Fruit fly (Drosophila melanogaster) whole organism, embryonic: ENCODE data around the gene CG32117.

Source experiments
- BEAF-32 ChIP-seq: fragments of 200-800 bp; sonication (Bioruptor generic); optimal IDR thresholded peaks from 3 replicates; lab custom pipeline; 2017; ENCODE audit warnings: missing biosample characterization, missing genetic modification characterization, mild to moderate bottlenecking, moderate library complexity, missing genetic modification reagents
- CG10979 ChIP-seq: fragments of 200-800 bp; sonication (Bioruptor generic); optimal IDR thresholded peaks from 2 replicates; lab custom pipeline; 2018; ENCODE audit warnings: missing biosample characterization, mild to moderate bottlenecking, missing genetic modification characterization, moderate library complexity
- CG12391 ChIP-seq: fragments of 200-800 bp; sonication (Bioruptor generic); optimal IDR thresholded peaks from 3 replicates; lab custom pipeline; 2018; ENCODE audit warnings: missing biosample characterization, mild to moderate bottlenecking, missing genetic modification characterization, moderate library complexity
- CG14014 ChIP-seq: fragments of 200-800 bp; sonication (Bioruptor generic); IDR thresholded peaks from 2 replicates; pipeline ENCODE4 v1.3.6; 2022; ENCODE audit warnings: missing biosample characterization, missing genetic modification characterization
- CG15011 ChIP-seq: fragments of 200-800 bp; sonication (Bioruptor generic); optimal IDR thresholded peaks from 3 replicates; lab custom pipeline; 2018; ENCODE audit warnings: missing biosample characterization, mild to moderate bottlenecking, missing genetic modification characterization
- CG15601 ChIP-seq: fragments of 200-800 bp; sonication (Bioruptor generic); optimal IDR thresholded peaks from 3 replicates; lab custom pipeline; 2019; ENCODE audit warnings: missing biosample characterization, mild to moderate bottlenecking, missing genetic modification characterization, moderate library complexity
- CG18599 ChIP-seq: fragments of 200-800 bp; sonication (Bioruptor generic); optimal IDR thresholded peaks from 3 replicates; lab custom pipeline; 2017; ENCODE audit warnings: missing biosample characterization, missing genetic modification characterization, mild to moderate bottlenecking, moderate library complexity, missing genetic modification reagents
- CG2678 ChIP-seq: fragments of 200-800 bp; sonication (Bioruptor generic); optimal IDR thresholded peaks from 3 replicates; lab custom pipeline; 2019; ENCODE audit warnings: missing biosample characterization, mild to moderate bottlenecking, missing genetic modification characterization, moderate library complexity
- CG3065 ChIP-seq: fragments of 200-800 bp; sonication (Bioruptor generic); optimal IDR thresholded peaks from 2 replicates; lab custom pipeline; 2016; ENCODE audit warnings: missing biosample characterization, missing genetic modification characterization
- CG4707 ChIP-seq: fragments of 200-800 bp; sonication (Bioruptor generic); optimal IDR thresholded peaks from 2 replicates; lab custom pipeline; 2018; ENCODE audit warnings: missing biosample characterization, mild to moderate bottlenecking, missing genetic modification characterization, moderate library complexity
- CG8089 ChIP-seq: fragments of 200-800 bp; sonication (Bioruptor generic); optimal IDR thresholded peaks from 3 replicates; lab custom pipeline; 2016; ENCODE audit warnings: missing biosample characterization, missing genetic modification characterization
- CG8290 ChIP-seq, 3 experiments: fragments of 200-800 bp; sonication (Bioruptor generic); optimal IDR thresholded peaks; 2 replicates each; lab custom pipeline; 2016 to 2019; ENCODE audit warnings: missing biosample characterization in 3 of 3, missing genetic modification characterization in 3 of 3, mild to moderate bottlenecking in 2 of 3, moderate library complexity in 1 of 3
- D19B ChIP-seq: fragments of 200-800 bp; sonication (Bioruptor generic); optimal IDR thresholded peaks from 2 replicates; lab custom pipeline; 2017; ENCODE audit warnings: missing biosample characterization, mild to moderate bottlenecking, missing genetic modification characterization
- Dfd ChIP-seq, 2 experiments: fragments of >200 bp; optimal IDR thresholded peaks; 2 replicates each; lab custom pipeline; 2017; ENCODE audit warnings: missing biosample characterization in 2 of 2, missing genetic modification characterization in 2 of 2
- Dp ChIP-seq: fragments of 200-800 bp; sonication (Bioruptor generic); optimal IDR thresholded peaks from 2 replicates; lab custom pipeline; 2018; ENCODE audit warnings: missing biosample characterization, mild to moderate bottlenecking, missing genetic modification characterization, moderate library complexity
- Drgx ChIP-seq: fragments of 200-800 bp; sonication (Bioruptor generic); IDR thresholded peaks from 2 replicates; pipeline ENCODE4 v1.3.6; 2022; ENCODE audit warnings: missing biosample characterization, missing genetic modification characterization
- H2.0 ChIP-seq: fragments of 200-800 bp; sonication (Bioruptor generic); IDR thresholded peaks from 2 replicates; pipeline ENCODE4 v1.3.6; 2022; ENCODE audit warnings: missing biosample characterization, missing genetic modification characterization
- Kr ChIP-seq: fragments of 200-800 bp; sonication (Bioruptor generic); optimal IDR thresholded peaks from 2 replicates; lab custom pipeline; 2017; ENCODE audit warnings: missing biosample characterization, mild to moderate bottlenecking, missing genetic modification characterization
- Mrtf ChIP-seq: fragments of 200-800 bp; sonication (Bioruptor generic); IDR thresholded peaks from 3 replicates; pipeline ENCODE4 v1.3.6; 2022; ENCODE audit warnings: missing biosample characterization, missing genetic modification characterization
- NFAT ChIP-seq: fragments of 200-800 bp; sonication (Bioruptor generic); IDR thresholded peaks from 2 replicates; pipeline ENCODE4 v1.3.6; 2022; ENCODE audit warnings: missing biosample characterization, missing genetic modification characterization
- PHDP ChIP-seq: fragments of 200-800 bp; sonication (Bioruptor generic); optimal IDR thresholded peaks from 3 replicates; lab custom pipeline; 2018; ENCODE audit warnings: missing biosample characterization, mild to moderate bottlenecking, missing genetic modification characterization, moderate library complexity
- bigmax ChIP-seq: fragments of 200-800 bp; sonication (Bioruptor generic); optimal IDR thresholded peaks from 2 replicates; lab custom pipeline; 2018; ENCODE audit warnings: missing biosample characterization, mild to moderate bottlenecking, missing genetic modification characterization
- cg ChIP-seq: fragments of 200-800 bp; sonication (Bioruptor generic); optimal IDR thresholded peaks from 3 replicates; lab custom pipeline; 2019; ENCODE audit warnings: missing biosample characterization, mild to moderate bottlenecking, missing genetic modification characterization, moderate library complexity
- chif ChIP-seq, 2 experiments: fragments of 200-800 bp; sonication (Bioruptor generic); optimal IDR thresholded peaks; 3 replicates each; lab custom pipeline; 2016; ENCODE audit warnings: missing biosample characterization in 2 of 2, missing genetic modification characterization in 2 of 2
- chinmo ChIP-seq: fragments of 200-800 bp; sonication (Bioruptor generic); IDR thresholded peaks from 4 replicates; pipeline ENCODE4 v1.3.6; 2022; ENCODE audit warnings: missing biosample characterization, missing genetic modification characterization; ENCODE audit not compliant: partially characterized antibody
- crol ChIP-seq: fragments of 200-800 bp; sonication (Bioruptor generic); IDR thresholded peaks from 2 replicates; pipeline ENCODE4 v1.3.6; 2022; ENCODE audit warnings: missing biosample characterization, missing genetic modification characterization
- crp ChIP-seq, 2 experiments: fragments of 200-800 bp; sonication (Bioruptor generic); optimal IDR thresholded peaks; 2 replicates in 1 of 2; 3 replicates in 1 of 2; lab custom pipeline; 2017; ENCODE audit warnings: missing biosample characterization in 2 of 2, missing genetic modification characterization in 2 of 2, mild to moderate bottlenecking in 1 of 2, moderate library complexity in 1 of 2
- cwo ChIP-seq: fragments of 200-800 bp; sonication (Bioruptor generic); optimal IDR thresholded peaks from 3 replicates; lab custom pipeline; 2017; ENCODE audit warnings: missing biosample characterization, missing genetic modification characterization, mild to moderate bottlenecking, moderate library complexity, missing genetic modification reagents
- gem ChIP-seq: fragments of 200-800 bp; sonication (Bioruptor generic); optimal IDR thresholded peaks from 2 replicates; lab custom pipeline; 2019; ENCODE audit warnings: missing biosample characterization, mild to moderate bottlenecking, missing genetic modification characterization, moderate library complexity
- her ChIP-seq: fragments of 200-800 bp; sonication (Bioruptor generic); optimal IDR thresholded peaks from 2 replicates; lab custom pipeline; 2016; ENCODE audit warnings: missing biosample characterization, missing genetic modification characterization
- insv ChIP-seq, 2 experiments: fragments of 200-800 bp; sonication (Bioruptor generic); optimal IDR thresholded peaks; 3 replicates each; lab custom pipeline; 2016 to 2018; ENCODE audit warnings: missing biosample characterization in 2 of 2, missing genetic modification characterization in 2 of 2
- jigr1 ChIP-seq: fragments of 200-800 bp; sonication (Bioruptor generic); IDR thresholded peaks from 3 replicates; pipeline ENCODE4 v1.3.6; 2022; ENCODE audit warnings: missing biosample characterization, missing genetic modification characterization
- jumu ChIP-seq: fragments of 200-800 bp; sonication (Bioruptor generic); optimal IDR thresholded peaks from 3 replicates; lab custom pipeline; 2016; ENCODE audit warnings: missing biosample characterization, missing genetic modification characterization
- nau ChIP-seq: fragments of 200-800 bp; sonication (Bioruptor generic); optimal IDR thresholded peaks from 3 replicates; lab custom pipeline; 2017; ENCODE audit warnings: missing biosample characterization, mild to moderate bottlenecking, missing genetic modification characterization, missing genetic modification reagents
- onecut ChIP-seq: fragments of 200-800 bp; sonication (Bioruptor generic); IDR thresholded peaks from 2 replicates; pipeline ENCODE4 v1.3.6; 2022; ENCODE audit warnings: missing biosample characterization, missing genetic modification characterization
- otp ChIP-seq: fragments of 200-800 bp; sonication (Bioruptor generic); IDR thresholded peaks from 3 replicates; pipeline ENCODE4, ENCODE4 v1.3.6; 2022; ENCODE audit warnings: missing biosample characterization, missing genetic modification characterization
- pb ChIP-seq: fragments of 200-800 bp; sonication (Bioruptor generic); optimal IDR thresholded peaks from 3 replicates; lab custom pipeline; 2016; ENCODE audit warnings: missing biosample characterization, missing genetic modification characterization
- sima ChIP-seq: fragments of 200-800 bp; sonication (Bioruptor generic); optimal IDR thresholded peaks from 2 replicates; lab custom pipeline; 2016; ENCODE audit warnings: missing biosample characterization, missing genetic modification characterization
- tna ChIP-seq: fragments of 200-800 bp; sonication (Bioruptor generic); IDR thresholded peaks from 2 replicates; pipeline ENCODE4 v1.3.6; 2022; ENCODE audit warnings: missing biosample characterization, missing genetic modification characterization; ENCODE audit not compliant: partially characterized antibody

The CG32117 gene

DNA sequence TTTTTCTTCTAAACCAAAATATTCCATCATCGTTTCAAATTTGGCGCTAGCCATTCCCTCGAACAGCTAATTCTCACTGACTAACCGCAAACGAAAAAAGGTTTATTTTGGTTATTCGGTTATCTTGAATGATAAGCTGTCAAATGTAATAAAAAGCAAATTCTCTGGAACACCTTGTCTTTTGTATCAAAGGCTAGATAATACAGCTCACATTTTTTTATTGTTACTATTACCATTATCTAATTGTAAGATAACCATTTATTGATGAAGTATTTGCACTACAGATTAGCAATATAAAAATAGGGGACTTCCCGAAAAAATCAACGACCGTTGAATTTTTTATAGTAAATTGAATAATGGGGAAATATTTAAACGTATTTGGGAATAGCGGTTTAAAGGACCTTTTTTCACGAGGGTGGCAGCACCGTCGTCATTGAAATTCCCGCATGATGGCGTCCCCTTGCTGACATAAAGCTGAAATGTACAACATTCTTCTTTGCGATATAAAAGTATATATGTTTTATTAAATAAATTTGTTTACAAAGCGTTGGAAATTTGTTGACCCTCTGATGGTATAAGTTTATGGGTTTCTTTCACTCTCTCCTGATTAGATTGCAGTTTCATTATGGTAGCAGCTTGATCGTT, 42.1 kb downstream of the CG32117 start, which contains the start of gene CG32107 (continued):
- TF ChIP-seq PHDP (tag; lab: Kevin White, UChicago), result no peak
- no peak for TF ChIP-seq sima (GFP tag; lab: Kevin White, UChicago)
- TF ChIP-seq insv (GFP tag; optimal IDR thresholded peaks at IDR 0.05; lab: Kevin White, UChicago), result peak in 1 of 2 experiments; percentile 13
- no peak for TF ChIP-seq onecut (GFP tag; lab: Robert Waterston, UW)
- no peak for TF ChIP-seq Drgx (GFP tag; lab: Robert Waterston, UW)
- TF ChIP-seq CG10979, result no peak
- TF ChIP-seq H2.0 (GFP tag; lab: Robert Waterston, UW), result no peak
- no peak for TF ChIP-seq crp (GFP tag; optimal IDR thresholded peaks at IDR 0.05; lab: Kevin White, UChicago)
- no peak for TF ChIP-seq Mrtf (GFP tag; lab: Robert Waterston, UW)
- no peak for TF ChIP-seq CG8089 (GFP tag; lab: Kevin White, UChicago)
- TF ChIP-seq gem (tag; lab: Kevin White, UChicago), result peak; percentile 9
- TF ChIP-seq CG18599 (GFP tag; lab: Kevin White, UChicago), result no peak
- no peak for TF ChIP-seq CG3065
- TF ChIP-seq CG2678 (tag; lab: Kevin White, UChicago), result no peak
- TF ChIP-seq chif (GFP tag; optimal IDR thresholded peaks at IDR 0.05; lab: Kevin White, UChicago), result peak in 1 of 2 experiments; percentile 15
- no peak for TF ChIP-seq cwo (GFP tag; lab: Kevin White, UChicago)
- peak; percentile 35 for TF ChIP-seq CG15601 (tag; lab: Kevin White, UChicago)
- TF ChIP-seq NFAT, result no peak
- no peak for TF ChIP-seq jumu
- no peak for TF ChIP-seq CG15011 (GFP tag; lab: Kevin White, UChicago)
- TF ChIP-seq D19B (GFP tag; lab: Kevin White, UChicago), result no peak
- no peak for TF ChIP-seq pb (GFP tag; lab: Kevin White, UChicago)
- peak; percentile 26 for TF ChIP-seq Dp (GFP tag; lab: Kevin White, UChicago)
- TF ChIP-seq CG12391 (tag; lab: Kevin White, UChicago), result no peak
- TF ChIP-seq nau (GFP tag; lab: Kevin White, UChicago), result no peak
- peak; percentile 12 for TF ChIP-seq BEAF-32 (GFP tag; lab: Kevin White, UChicago)
- no peak for TF ChIP-seq chinmo (GFP tag; lab: Robert Waterston, UW)
- no peak for TF ChIP-seq cg (GFP tag; lab: Kevin White, UChicago)
- TF ChIP-seq tna (GFP tag; lab: Robert Waterston, UW), result no peak
- no peak for TF ChIP-seq crol (GFP tag; lab: Robert Waterston, UW)
- TF ChIP-seq otp, result no peak
- no peak for TF ChIP-seq CG14014 (GFP tag; lab: Robert Waterston, UW)
- TF ChIP-seq jigr1 (GFP tag; lab: Robert Waterston, UW), result no peak
- peak; percentile 7 for TF ChIP-seq CG8290 (GFP tag; optimal IDR thresholded peaks at IDR 0.05; lab: Kevin White, UChicago)
- no peak for TF ChIP-seq CG8290 (tag; optimal IDR thresholded peaks at IDR 0.05; lab: Kevin White, UChicago)
- TF ChIP-seq her (GFP tag; lab: Kevin White, UChicago), result no peak
- no peak for TF ChIP-seq Dfd (GFP tag; optimal IDR thresholded peaks at IDR 0.05; lab: Kevin White, UChicago)
- no peak for TF ChIP-seq CG4707 (GFP tag; lab: Kevin White, UChicago)
- TF ChIP-seq bigmax (GFP tag; lab: Kevin White, UChicago), result no peak
- TF ChIP-seq Kr, result no peak
